Fruit fly (Drosophila melanogaster): Measurements from ENCODE around the gene Lamtor5.

Lamtor5 gene

DNA sequence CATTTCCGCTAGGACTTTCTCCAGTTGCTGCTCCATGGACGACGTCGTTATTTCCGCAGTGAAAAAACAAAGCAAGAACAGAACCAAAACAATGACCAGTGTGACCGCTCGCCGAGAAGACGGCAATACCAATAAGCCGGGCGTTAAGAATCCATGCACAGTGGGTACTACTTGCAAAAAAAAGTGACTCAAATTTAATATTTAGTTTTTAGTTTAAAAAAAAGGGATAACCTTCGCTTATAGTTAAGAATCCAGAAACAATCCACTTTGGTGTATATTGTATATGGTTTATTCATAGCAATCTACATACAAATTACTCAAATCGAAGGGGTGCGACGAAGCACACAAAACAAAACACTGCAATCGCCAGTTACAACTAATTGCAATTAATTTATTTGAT is at the start of gene Lamtor5:
TSS of gene Lamtor5 (minus strand) at position 105 of the 400 bp plus-strand sequence.
- TF ChIP-seq Clk (GFP tag; optimal IDR thresholded peaks at IDR 0.05) (no peak), CG7101 (tag; optimal IDR thresholded peaks at IDR 0.05) (peak; percentile 51), Crg-1 (GFP tag; optimal IDR thresholded peaks at IDR 0.05) (no peak), CG1620 (GFP tag; optimal IDR thresholded peaks at IDR 0.05) (peak; percentile 44), CG12768 (GFP tag; optimal IDR thresholded peaks at IDR 0.05) (peak; percentile 45), CG5204 (GFP tag; optimal IDR thresholded peaks at IDR 0.05) (peak; percentile 41), ovo (GFP tag; optimal IDR thresholded peaks at IDR 0.05) (peak; percentile 2), Hr96 (GFP tag; optimal IDR thresholded peaks at IDR 0.05) (peak; percentile 2), Mnt (GFP tag; optimal IDR thresholded peaks at IDR 0.05) (peak; percentile 29), cnc (optimal IDR thresholded peaks at IDR 0.05) (no peak), kay (GFP tag; ENCODE audit: borderline replicate concordance) (no peak), toe (GFP tag; optimal IDR thresholded peaks at IDR 0.05) (no peak), cic (GFP tag; optimal IDR thresholded peaks at IDR 0.05) (no peak), tj (GFP tag; optimal IDR thresholded peaks at IDR 0.05) (no peak), pad (GFP tag; optimal IDR thresholded peaks at IDR 0.05) (peak; percentile 21), CG33017 (tag; optimal IDR thresholded peaks at IDR 0.05) (peak; percentile 20), CG7045 (GFP tag; optimal IDR thresholded peaks at IDR 0.05) (peak; percentile 22), CG11617 (GFP tag; optimal IDR thresholded peaks at IDR 0.05) (peak; percentile 56), CG14711 (tag; optimal IDR thresholded peaks at IDR 0.05) (peak; percentile 51), bab1 (GFP tag; optimal IDR thresholded peaks at IDR 0.05) (peak; percentile 77)

DNA sequence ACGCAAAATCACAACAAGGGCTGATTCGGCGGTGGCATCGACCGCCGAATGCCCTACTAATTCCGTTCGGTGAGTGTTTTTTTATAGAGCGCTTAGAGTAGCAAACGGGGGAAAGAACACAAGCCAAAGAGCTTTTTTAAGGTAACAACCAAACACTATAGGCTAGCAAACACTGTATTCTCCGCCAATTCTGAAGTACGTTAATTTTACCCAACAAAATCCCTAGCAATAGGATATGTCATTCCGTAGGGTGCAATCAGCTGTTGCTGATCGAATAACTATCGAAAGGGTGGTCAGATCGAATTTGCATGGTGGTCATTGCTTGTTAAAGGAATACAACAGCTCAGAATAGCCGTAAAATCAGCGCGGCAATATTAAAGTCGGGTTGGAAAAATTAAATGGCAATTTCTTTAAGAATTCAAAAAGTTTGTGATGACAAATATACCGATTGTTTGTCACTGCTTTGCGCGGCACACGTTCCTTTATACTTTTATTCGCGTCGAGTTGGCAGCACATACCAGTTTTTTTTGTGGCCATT is 49.0 kb upstream of the Lamtor5 start, which contains the start of gene mip130:
TSS of gene mip130 (plus strand) at position 513 of the 538 bp plus-strand sequence.
- peak; percentile 50 for TF ChIP-seq CG1620 (GFP tag; optimal IDR thresholded peaks at IDR 0.05)
- TF ChIP-seq CG12768 (GFP tag; optimal IDR thresholded peaks at IDR 0.05) = peak; percentile 75
- peak; percentile 46 for TF ChIP-seq ovo (GFP tag; optimal IDR thresholded peaks at IDR 0.05)
- TF ChIP-seq CG7045 (GFP tag; optimal IDR thresholded peaks at IDR 0.05) = peak; percentile 17
- TF ChIP-seq Crg-1 (GFP tag; optimal IDR thresholded peaks at IDR 0.05) = peak; percentile 55
- peak; percentile 83 for TF ChIP-seq CG7101 (tag; optimal IDR thresholded peaks at IDR 0.05)
- TF ChIP-seq CG5204 (GFP tag; optimal IDR thresholded peaks at IDR 0.05) = peak; percentile 25
- TF ChIP-seq toe (GFP tag; optimal IDR thresholded peaks at IDR 0.05) = peak; percentile 51
- peak; percentile 70 for TF ChIP-seq CG14711 (tag; optimal IDR thresholded peaks at IDR 0.05)
- TF ChIP-seq kay (GFP tag; ENCODE audit: borderline replicate concordance) = no peak
- peak; percentile 57 for TF ChIP-seq tj (GFP tag; optimal IDR thresholded peaks at IDR 0.05)
- peak; percentile 42 for TF ChIP-seq CG33017 (tag; optimal IDR thresholded peaks at IDR 0.05)
- peak; percentile 46 for TF ChIP-seq pad (GFP tag; optimal IDR thresholded peaks at IDR 0.05)
- TF ChIP-seq cic (GFP tag; optimal IDR thresholded peaks at IDR 0.05) = no peak
- peak; percentile 67 for TF ChIP-seq Mnt (GFP tag; optimal IDR thresholded peaks at IDR 0.05)
- peak; percentile 81 for TF ChIP-seq CG11617 (GFP tag; optimal IDR thresholded peaks at IDR 0.05)
- no peak for TF ChIP-seq cnc (optimal IDR thresholded peaks at IDR 0.05)
- TF ChIP-seq Hr96 (GFP tag; optimal IDR thresholded peaks at IDR 0.05) = peak; percentile 78
- peak; percentile 79 for TF ChIP-seq bab1 (GFP tag; optimal IDR thresholded peaks at IDR 0.05)
- TF ChIP-seq Clk (GFP tag; optimal IDR thresholded peaks at IDR 0.05) = no peak

- peak; percentile 97 for TF ChIP-seq pad (GFP tag; optimal IDR thresholded peaks at IDR 0.05)
- no peak for TF ChIP-seq cic (GFP tag; optimal IDR thresholded peaks at IDR 0.05)
- TF ChIP-seq Crg-1 (GFP tag; optimal IDR thresholded peaks at IDR 0.05) = no peak
- TF ChIP-seq ovo (GFP tag; optimal IDR thresholded peaks at IDR 0.05) = peak; percentile 61
- TF ChIP-seq bab1 (GFP tag; optimal IDR thresholded peaks at IDR 0.05) = peak; percentile 0
These were observed 45.2 kb upstream of the Lamtor5 start for dm6 chrX:1903968-1904367.

DNA sequence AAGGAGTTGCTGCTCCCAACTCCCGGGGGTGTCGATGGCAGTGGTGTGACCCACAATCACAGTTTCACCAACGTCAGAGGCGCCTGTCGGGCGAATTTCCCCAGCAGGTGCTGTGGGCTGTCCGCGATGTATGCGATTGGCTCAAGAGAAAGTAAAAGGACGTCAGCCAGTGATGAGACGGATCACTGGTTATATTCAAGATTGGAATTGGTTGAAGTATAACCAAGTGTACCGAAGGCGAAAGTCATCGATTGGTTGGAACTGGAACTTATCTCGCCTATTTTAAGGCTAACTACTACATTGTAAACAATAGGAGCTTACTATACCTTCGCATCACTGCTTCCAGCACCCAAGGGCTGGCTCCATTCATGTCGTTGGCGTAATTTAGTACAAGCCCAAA is 44.3 kb upstream of the Lamtor5 start, which contains the start of gene CG32801:
TSS of gene CG32801 (minus strand) at position 101 of the 400 bp plus-strand sequence.
- no peak for TF ChIP-seq toe (GFP tag; optimal IDR thresholded peaks at IDR 0.05)

DNA sequence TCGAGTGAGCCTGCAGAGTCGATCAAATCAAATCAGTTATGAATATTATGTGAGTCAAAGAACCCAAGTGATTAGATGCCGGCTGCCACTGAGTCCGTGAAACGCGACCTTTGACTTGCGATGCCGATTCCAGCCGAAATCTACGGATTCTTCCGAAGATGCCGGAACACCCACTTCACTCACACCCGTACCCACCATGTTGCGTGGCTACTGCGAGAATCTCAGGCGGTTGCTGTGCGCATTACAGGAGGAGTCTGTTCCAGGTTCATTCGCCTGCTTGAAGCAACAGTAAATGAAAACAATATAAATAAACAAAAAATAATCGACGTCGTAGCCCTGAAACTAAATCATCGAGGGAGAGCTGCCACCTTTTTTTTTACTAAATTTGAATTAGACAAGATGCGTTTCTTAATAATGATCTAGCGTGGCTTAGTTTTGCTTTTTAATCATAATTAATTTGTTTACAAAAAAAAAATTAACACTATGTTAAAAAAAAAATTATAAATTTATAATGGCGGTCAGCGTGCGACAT is 42.9 kb upstream of the Lamtor5 start, which contains the start of gene Ldaf1:
TSS of gene Ldaf1 (minus strand) at position 307 of the 532 bp plus-strand sequence.
- TF ChIP-seq CG11617 (GFP tag; optimal IDR thresholded peaks at IDR 0.05) (no peak), ovo (GFP tag; optimal IDR thresholded peaks at IDR 0.05) (peak; percentile 9), CG7101 (tag; optimal IDR thresholded peaks at IDR 0.05) (peak; percentile 28)

DNA sequence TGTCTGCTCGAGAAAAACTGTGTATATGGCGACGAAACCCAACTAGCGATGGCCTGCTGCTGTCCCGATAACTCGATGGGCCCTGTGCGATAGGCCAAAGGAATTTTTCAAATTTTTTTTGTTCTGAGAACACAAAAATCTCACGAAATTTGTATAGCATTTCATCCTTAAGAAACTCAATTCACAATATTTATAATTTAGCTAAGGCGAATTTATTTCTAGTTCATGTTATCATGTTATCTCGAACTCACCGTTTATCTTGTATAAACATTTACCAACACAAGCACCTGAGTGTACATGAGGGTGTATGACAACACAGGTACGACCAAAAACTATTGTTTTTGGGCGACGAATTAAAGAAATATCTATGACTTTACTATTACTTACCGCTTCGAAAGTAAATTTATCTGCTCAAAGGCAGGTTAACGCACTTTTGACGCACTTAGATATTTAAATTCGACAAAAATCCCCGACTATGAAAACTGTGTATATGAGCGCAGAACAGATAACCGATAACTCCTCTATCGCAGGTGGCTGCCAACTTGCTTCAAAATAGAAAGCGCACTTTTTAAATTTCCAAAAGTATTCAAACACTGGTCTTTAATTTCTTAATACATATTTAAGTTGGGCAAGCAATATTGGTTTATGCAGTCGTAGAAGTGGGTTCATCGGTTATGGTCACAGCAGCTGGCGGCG is 41.5 kb upstream of the Lamtor5 start, which contains the start of gene arm:
TSS of gene arm (minus strand) at position 524 of the 696 bp plus-strand sequence.
- peak; percentile 56 for TF ChIP-seq CG1620 (GFP tag; optimal IDR thresholded peaks at IDR 0.05)
- TF ChIP-seq cnc (optimal IDR thresholded peaks at IDR 0.05) = no peak
- TF ChIP-seq bab1 (GFP tag; optimal IDR thresholded peaks at IDR 0.05) = peak; percentile 11
- peak; percentile 41 for TF ChIP-seq CG11617 (GFP tag; optimal IDR thresholded peaks at IDR 0.05)
- peak; percentile 35 for TF ChIP-seq toe (GFP tag; optimal IDR thresholded peaks at IDR 0.05)
- TF ChIP-seq Mnt (GFP tag; optimal IDR thresholded peaks at IDR 0.05) = peak; percentile 49
- TF ChIP-seq CG7101 (tag; optimal IDR thresholded peaks at IDR 0.05) = peak; percentile 14
- TF ChIP-seq Crg-1 (GFP tag; optimal IDR thresholded peaks at IDR 0.05) = peak; percentile 56
- no peak for TF ChIP-seq CG7045 (GFP tag; optimal IDR thresholded peaks at IDR 0.05)
